Fruit fly (Drosophila melanogaster): ENCODE measurements around the gene Gbeta5.

Gene Gbeta5

dm6 chrX:8196598-8197228 lies 44.6 kb upstream of the Gbeta5 start (continued):
- TF ChIP-seq cad (GFP tag; optimal IDR thresholded peaks at IDR 0.05) (no peak), bcd (GFP tag; optimal IDR thresholded peaks at IDR 0.05) (peak; percentile 41), Adf1 (GFP tag; IDR thresholded peaks at IDR 0.05) (peak; percentile 12; the same call in 1 of the 2 replicates), Hr78 (GFP tag; optimal IDR thresholded peaks at IDR 0.05) (no peak), CG6272 (GFP tag; IDR thresholded peaks at IDR 0.05) (no peak), dpn (GFP tag; optimal IDR thresholded peaks at IDR 0.05) (peak; percentile 8 to 41), dmrt99B (tag; optimal IDR thresholded peaks at IDR 0.05) (peak; percentile 69), salm (tag; optimal IDR thresholded peaks at IDR 0.05) (no peak), CG15073 (GFP tag; optimal IDR thresholded peaks at IDR 0.05) (no peak), tap (tag; optimal IDR thresholded peaks at IDR 0.05) (peak; percentile 17), CG12236 (GFP tag; optimal IDR thresholded peaks at IDR 0.05) (no peak), CG2678 (tag; optimal IDR thresholded peaks at IDR 0.05) (peak; percentile 34), Tbp (GFP tag; optimal IDR thresholded peaks at IDR 0.05) (no peak), Xrp1 (GFP tag; IDR thresholded peaks at IDR 0.05) (peak; percentile 53; the same call in 1 of the 2 replicates), Hmr (GFP tag; optimal IDR thresholded peaks at IDR 0.05) (no peak), CG30020 (tag; optimal IDR thresholded peaks at IDR 0.05) (no peak), az2 (GFP tag; optimal IDR thresholded peaks at IDR 0.05) (peak; percentile 29), CG14014 (GFP tag; IDR thresholded peaks at IDR 0.05) (peak; percentile 57; the same call in 1 of the 2 replicates), lola (GFP tag; optimal IDR thresholded peaks at IDR 0.05) (no peak), amos (GFP tag; IDR thresholded peaks at IDR 0.05; ENCODE audit: partially characterized antibody) (no peak), lab (GFP tag; optimal IDR thresholded peaks at IDR 0.05) (peak; percentile 52), CG11398 (GFP tag; optimal IDR thresholded peaks at IDR 0.05) (no peak), tx (GFP tag; optimal IDR thresholded peaks at IDR 0.05) (no peak), Lim3 (GFP tag; IDR thresholded peaks at IDR 0.05) (no peak), CG12391 (tag; optimal IDR thresholded peaks at IDR 0.05) (peak; percentile 34), CG14050 (GFP tag; IDR thresholded peaks at IDR 0.05) (peak; percentile 50; the same call in 2 of the 3 replicates), Nf-YA (GFP tag; IDR thresholded peaks at IDR 0.05) (peak; percentile 53), tin (GFP tag; optimal IDR thresholded peaks at IDR 0.05) (peak; percentile 33), E2f2 (GFP tag; IDR thresholded peaks at IDR 0.05) (peak; percentile 39; the same call in 1 of the 2 replicates), Gsc (GFP tag; IDR thresholded peaks at IDR 0.05) (0 out of 2 replicates have a peak, but pooled peaks have one; percentile 15), jumu (GFP tag; optimal IDR thresholded peaks at IDR 0.05) (no peak), fru (optimal IDR thresholded peaks at IDR 0.05) (no peak), prd (optimal IDR thresholded peaks at IDR 0.05) (no peak), prd (GFP tag; IDR thresholded peaks at IDR 0.05) (peak; percentile 65; the same call in 1 of the 3 replicates), CG8290 (GFP tag; optimal IDR thresholded peaks at IDR 0.05) (no peak), CG8290 (tag; optimal IDR thresholded peaks at IDR 0.05) (peak in 1 of 2 experiments; percentile 73), CG12659 (GFP tag; optimal IDR thresholded peaks at IDR 0.05) (no peak), CG5245 (GFP tag; optimal IDR thresholded peaks at IDR 0.05) (peak; percentile 21), zen2 (GFP tag; IDR thresholded peaks at IDR 0.05; ENCODE audit: partially characterized antibody) (no peak), CG14667 (GFP tag; IDR thresholded peaks at IDR 0.05) (peak; percentile 44; the same call in 1 of the 2 replicates), CG3838 (GFP tag; optimal IDR thresholded peaks at IDR 0.05) (no peak), CG8388 (GFP tag; optimal IDR thresholded peaks at IDR 0.05) (peak; percentile 47), CG13296 (GFP tag; optimal IDR thresholded peaks at IDR 0.05) (no peak), CG11695 (GFP tag; IDR thresholded peaks at IDR 0.05) (peak; percentile 62; the same call in 1 of the 3 replicates), Mrtf (GFP tag; IDR thresholded peaks at IDR 0.05) (peak; percentile 61; the same call in 2 of the 3 replicates)

All from whole organism, embryonic.